Fruit fly (Drosophila melanogaster): ENCODE measurements around the gene CG7218.

Gene CG7218

dm6 chr3R:18185385-18185784 is 21.2 kb upstream of the CG7218 start, which contains the start of the genes Arp5 and CG7208:
Gene Arp5 (plus strand): TSS chr3R:18185498.
Gene CG7208 (minus strand): TSS chr3R:18185715.
- TF ChIP-seq psq (optimal IDR thresholded peaks at IDR 0.05): peak; percentile 42
- no peak for TF ChIP-seq insv (optimal IDR thresholded peaks at IDR 0.05)

- TF ChIP-seq Sin3A (optimal IDR thresholded peaks at IDR 0.05) (no peak), psq (optimal IDR thresholded peaks at IDR 0.05) (no peak), Myc (optimal IDR thresholded peaks at IDR 0.05) (no peak), ttk (optimal IDR thresholded peaks at IDR 0.05) (no peak), insv (optimal IDR thresholded peaks at IDR 0.05) (no peak), h (optimal IDR thresholded peaks at IDR 0.05) (no peak)
These were observed 19.0 kb upstream of the CG7218 start, which contains the start of gene cdm for dm6 chr3R:18183244-18183643. Gene cdm (minus strand): TSS chr3R:18183479.

dm6 chr3R:18171983-18172967 is 8.1 kb upstream of the CG7218 start:
- no peak for TF ChIP-seq insv (optimal IDR thresholded peaks at IDR 0.05)
- TF ChIP-seq ttk (optimal IDR thresholded peaks at IDR 0.05): no peak
- no peak for TF ChIP-seq h (optimal IDR thresholded peaks at IDR 0.05)
- TF ChIP-seq Sin3A (optimal IDR thresholded peaks at IDR 0.05): no peak
- no peak for TF ChIP-seq psq (optimal IDR thresholded peaks at IDR 0.05)
- TF ChIP-seq Myc (optimal IDR thresholded peaks at IDR 0.05): no peak

DNA sequence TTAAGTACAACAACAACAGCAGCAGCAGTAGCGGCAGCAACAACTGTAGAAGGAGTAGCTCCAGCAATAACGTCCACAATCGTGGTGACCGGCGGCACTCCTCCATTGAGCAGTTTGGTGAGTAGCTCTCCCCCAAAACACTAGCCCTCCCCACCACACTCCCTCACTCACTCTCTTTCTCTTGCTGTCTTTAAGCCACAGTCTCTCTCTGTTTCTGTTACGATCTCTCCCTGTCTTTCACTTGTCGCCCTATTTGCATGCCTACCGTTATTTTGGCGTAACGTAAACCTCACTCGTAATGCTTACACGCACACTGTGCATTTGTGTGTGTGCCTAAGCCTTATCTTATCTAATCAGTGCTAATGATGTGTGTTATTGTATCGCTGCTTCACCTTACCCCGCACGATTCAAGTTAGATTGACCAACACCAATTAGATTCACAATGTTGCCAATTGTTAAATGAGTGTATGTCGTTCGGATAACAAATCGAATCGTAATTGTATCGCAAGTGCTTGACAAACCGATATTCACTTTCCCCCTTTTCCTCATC is 5.9 kb upstream of the CG7218 start:
- TF ChIP-seq Sin3A (optimal IDR thresholded peaks at IDR 0.05): no peak
- TF ChIP-seq h (optimal IDR thresholded peaks at IDR 0.05): no peak
- no peak for TF ChIP-seq Myc (optimal IDR thresholded peaks at IDR 0.05)
- no peak for TF ChIP-seq ttk (optimal IDR thresholded peaks at IDR 0.05)
- TF ChIP-seq psq (optimal IDR thresholded peaks at IDR 0.05): no peak
- no peak for TF ChIP-seq insv (optimal IDR thresholded peaks at IDR 0.05)

DNA sequence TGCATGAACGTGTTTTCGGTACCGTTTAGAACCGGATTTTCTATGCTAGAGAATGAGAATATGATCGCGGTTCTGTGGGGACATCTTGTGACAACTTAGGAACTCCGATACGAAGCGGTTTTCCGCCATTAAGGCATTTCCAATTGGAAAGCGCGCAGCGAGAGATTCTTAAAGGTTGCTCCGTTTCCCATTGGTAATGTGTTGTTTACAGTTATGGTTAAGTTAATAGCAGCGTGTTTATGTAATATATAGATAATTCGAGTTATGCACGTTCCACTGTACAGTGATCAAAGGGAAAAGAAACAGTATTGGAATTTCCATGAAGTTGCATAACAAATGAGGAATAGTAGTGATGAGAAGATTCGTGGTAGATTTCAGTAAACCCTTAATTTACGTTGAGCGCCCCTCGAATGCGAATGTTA is 4.7 kb upstream of the CG7218 start:
- TF ChIP-seq insv (optimal IDR thresholded peaks at IDR 0.05) (no peak), psq (optimal IDR thresholded peaks at IDR 0.05) (no peak)

dm6 chr3R:18168398-18168797 is 4.2 kb upstream of the CG7218 start:
- no peak for TF ChIP-seq h (optimal IDR thresholded peaks at IDR 0.05)
- no peak for TF ChIP-seq Sin3A (optimal IDR thresholded peaks at IDR 0.05)
- no peak for TF ChIP-seq psq (optimal IDR thresholded peaks at IDR 0.05)
- TF ChIP-seq insv (optimal IDR thresholded peaks at IDR 0.05): no peak
- TF ChIP-seq Myc (optimal IDR thresholded peaks at IDR 0.05): no peak
- TF ChIP-seq ttk (optimal IDR thresholded peaks at IDR 0.05): no peak

DNA sequence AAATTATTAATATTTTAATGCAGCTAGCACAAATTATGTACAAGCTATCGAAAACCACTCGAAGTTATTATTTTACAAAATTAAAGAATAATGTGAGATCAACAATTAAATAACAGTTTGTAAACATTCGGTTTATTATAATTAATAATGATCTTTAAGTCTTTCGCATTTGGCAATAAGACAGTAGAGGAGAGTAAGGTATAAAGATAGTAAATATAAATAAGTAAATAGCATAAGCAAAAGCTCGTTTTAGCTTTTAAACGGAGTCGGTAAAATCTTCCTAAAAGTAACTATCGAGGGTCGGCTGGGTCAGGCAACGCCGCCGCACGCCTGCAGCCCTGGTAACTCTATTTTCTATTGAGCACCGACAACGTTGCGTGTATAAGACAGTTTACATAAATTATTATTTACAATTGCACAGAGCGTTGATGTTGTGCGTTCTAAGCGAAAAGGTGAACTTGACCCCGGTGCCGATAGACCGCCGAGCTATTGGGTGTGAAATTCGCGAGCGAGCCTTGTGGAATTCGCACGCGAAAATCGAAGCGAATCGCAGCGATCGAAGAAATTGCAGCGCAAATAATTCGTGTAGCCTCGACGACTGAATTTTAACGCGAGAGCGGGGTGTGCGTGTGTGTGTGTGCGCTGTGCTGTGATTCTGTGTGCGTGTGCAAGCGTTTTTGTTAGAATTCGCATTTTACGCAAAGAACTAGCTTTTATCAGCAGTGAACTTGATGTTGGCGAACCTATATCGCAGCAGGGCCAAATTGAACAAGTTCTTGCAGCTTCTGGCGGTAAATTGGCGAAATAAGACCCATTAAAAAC is 3.4 kb upstream of the CG7218 start, which contains the start of gene wrd:
Gene wrd (plus strand): TSS at position 342 of the 822 bp plus-strand sequence.
- TF ChIP-seq Myc (optimal IDR thresholded peaks at IDR 0.05) (no peak), h (optimal IDR thresholded peaks at IDR 0.05) (no peak), insv (optimal IDR thresholded peaks at IDR 0.05) (no peak), ttk (optimal IDR thresholded peaks at IDR 0.05) (no peak), Sin3A (optimal IDR thresholded peaks at IDR 0.05) (no peak), psq (optimal IDR thresholded peaks at IDR 0.05) (no peak)

dm6 chr3R:18167173-18167415 is 2.9 kb upstream of the CG7218 start, which contains the start of the genes CG7215 and Prx5:
Gene CG7215 (minus strand): TSS chr3R:18167273.
Gene Prx5 (minus strand): TSS chr3R:18167273.
- TF ChIP-seq Myc (optimal IDR thresholded peaks at IDR 0.05): no peak
- TF ChIP-seq Sin3A (optimal IDR thresholded peaks at IDR 0.05): no peak

DNA sequence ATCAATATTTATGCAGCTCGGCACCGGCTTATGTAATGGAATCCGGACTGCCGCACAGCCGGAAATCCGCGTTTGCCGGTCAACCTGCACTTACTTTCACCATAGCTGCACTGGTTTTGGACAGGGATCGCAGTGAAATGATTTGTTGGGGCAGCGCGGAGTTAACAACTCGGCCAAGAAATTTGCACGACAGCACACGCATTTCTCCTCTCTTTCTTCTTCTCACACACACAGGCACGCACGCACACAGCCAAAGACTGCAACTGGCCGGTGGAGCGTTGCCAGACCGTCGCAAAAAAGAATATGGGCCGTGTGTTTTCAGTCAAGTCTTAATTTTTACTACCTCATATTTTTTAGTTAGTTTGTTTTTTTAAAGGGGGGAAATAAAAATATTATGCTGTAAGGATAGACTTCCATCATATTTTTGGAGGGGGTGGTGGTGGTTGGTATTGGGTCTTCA is 2.1 kb upstream of the CG7218 start:
- no peak for TF ChIP-seq psq (optimal IDR thresholded peaks at IDR 0.05)
- TF ChIP-seq h (optimal IDR thresholded peaks at IDR 0.05): no peak
- no peak for TF ChIP-seq ttk (optimal IDR thresholded peaks at IDR 0.05)

dm6 chr3R:18160165-18160814 is 3.9 kb downstream of the CG7218 start:
- TF ChIP-seq ttk (optimal IDR thresholded peaks at IDR 0.05) (no peak), Sin3A (optimal IDR thresholded peaks at IDR 0.05) (no peak), psq (optimal IDR thresholded peaks at IDR 0.05) (no peak), Myc (optimal IDR thresholded peaks at IDR 0.05) (no peak), insv (optimal IDR thresholded peaks at IDR 0.05) (no peak)

- no peak for TF ChIP-seq Myc (optimal IDR thresholded peaks at IDR 0.05)
- TF ChIP-seq psq (optimal IDR thresholded peaks at IDR 0.05): no peak
- TF ChIP-seq insv (optimal IDR thresholded peaks at IDR 0.05): no peak
- TF ChIP-seq ttk (optimal IDR thresholded peaks at IDR 0.05): no peak
- no peak for TF ChIP-seq h (optimal IDR thresholded peaks at IDR 0.05)
- TF ChIP-seq Sin3A (optimal IDR thresholded peaks at IDR 0.05): no peak
These were observed 5.8 kb downstream of the CG7218 start, which contains the start of gene CG14315 for dm6 chr3R:18158401-18158800. Gene CG14315 (plus strand): TSS chr3R:18158701.

- TF ChIP-seq psq (optimal IDR thresholded peaks at IDR 0.05): no peak
These were observed 6.7 kb downstream of the CG7218 start for dm6 chr3R:18157459-18157858.

Data from Kc167 (cell line).